Worm (Caenorhabditis elegans): ENCODE results near the gene srj-19.

Gene srj-19

ce11 chrV:2603056-2603455 is 32.5 kb upstream of the srj-19 start, which contains the start of gene F53E10.6:
TSS of gene F53E10.6 (minus strand) at chrV:2603063.
- TF ChIP-seq repo-1 (tag; optimal IDR thresholded peaks at IDR 0.05) = no peak
- peak; percentile 55; the same call in 1 of the 2 replicates for TF ChIP-seq dox-1 (GFP tag; IDR thresholded peaks at IDR 0.05)
- TF ChIP-seq mcd-1 (GFP tag; IDR thresholded peaks at IDR 0.05) = peak; percentile 71
- peak; percentile 38 for TF ChIP-seq F33H1.4 (GFP tag; IDR thresholded peaks at IDR 0.05)
- TF ChIP-seq F57C9.4 (tag; optimal IDR thresholded peaks at IDR 0.05) = no peak
- TF ChIP-seq F55B11.4 (tag; optimal IDR thresholded peaks at IDR 0.05; ENCODE audit: borderline replicate concordance, insufficient read depth) = no peak
- TF ChIP-seq lir-1 (GFP tag; conservative IDR thresholded peaks at IDR 0.05) = 0 out of 2 replicates have a peak, but pooled peaks have one; percentile 24
- peak; percentile 62 for TF ChIP-seq ceh-27 (GFP tag; optimal IDR thresholded peaks at IDR 0.05)
- TF ChIP-seq ceh-58 (GFP tag; IDR thresholded peaks at IDR 0.05) = no peak
- 0 out of 2 replicates have a peak, but pooled peaks have one; percentile 9 for TF ChIP-seq ztf-28 (GFP tag; IDR thresholded peaks at IDR 0.05)
- peak in 1 of 3 experiments; percentile 65 for TF ChIP-seq lin-35 (GFP tag; optimal IDR thresholded peaks at IDR 0.05)
- peak; percentile 2 for TF ChIP-seq F23B12.7 (tag; optimal IDR thresholded peaks at IDR 0.05; ENCODE audit: insufficient read depth)
- TF ChIP-seq D2030.7 (GFP tag; IDR thresholded peaks at IDR 0.05) = 0 out of 2 replicates have a peak, but pooled peaks have one; percentile 23
- TF ChIP-seq unc-130 (GFP tag; optimal IDR thresholded peaks at IDR 0.05) = peak; percentile 37
- TF ChIP-seq Y53F4B.3 (GFP tag; IDR thresholded peaks at IDR 0.05) = no peak
- peak; percentile 34; the same call in 1 of the 2 replicates for TF ChIP-seq rcor-1 (GFP tag; IDR thresholded peaks at IDR 0.05)
- TF ChIP-seq madf-6 (GFP tag; IDR thresholded peaks at IDR 0.05) = peak; percentile 62
- peak; percentile 86 for TF ChIP-seq lin-54 (GFP tag; optimal IDR thresholded peaks at IDR 0.05)
- TF ChIP-seq dpl-1 (GFP tag; optimal IDR thresholded peaks at IDR 0.05) = peak; percentile 69
- TF ChIP-seq lsl-1 (GFP tag; optimal IDR thresholded peaks at IDR 0.05) = peak; percentile 30
- TF ChIP-seq efl-1 (GFP tag; optimal IDR thresholded peaks at IDR 0.05) = peak; percentile 58

ce11 chrV:2601817-2602216 is 31.3 kb upstream of the srj-19 start:
- TF ChIP-seq Y79H2A.3 (GFP tag; conservative IDR thresholded peaks at IDR 0.05) (0 out of 2 replicates have a peak, but pooled peaks have one; percentile 15), ztf-25 (GFP tag; IDR thresholded peaks at IDR 0.05) (peak; percentile 79; the same call in 1 of the 2 replicates), chd-7 (tag; optimal IDR thresholded peaks at IDR 0.05) (peak; percentile 17), ceh-58 (GFP tag; IDR thresholded peaks at IDR 0.05) (no peak), cebp-2 (GFP tag; IDR thresholded peaks at IDR 0.05) (0 out of 2 replicates have a peak, but pooled peaks have one; percentile 54), F52B5.7 (tag; optimal IDR thresholded peaks at IDR 0.05) (no peak), cebp-1 (GFP tag; IDR thresholded peaks at IDR 0.05) (no peak), cebp-1 (tag; optimal IDR thresholded peaks at IDR 0.05) (peak; percentile 4), ceh-79 (tag; optimal IDR thresholded peaks at IDR 0.05) (no peak), nfyb-1 (GFP tag; IDR thresholded peaks at IDR 0.05) (0 out of 2 replicates have a peak, but pooled peaks have one; percentile 42), mcd-1 (GFP tag; IDR thresholded peaks at IDR 0.05) (0 out of 2 replicates have a peak, but pooled peaks have one; percentile 38), nfya-2 (GFP tag; IDR thresholded peaks at IDR 0.05) (no peak), madf-6 (GFP tag; IDR thresholded peaks at IDR 0.05) (peak; percentile 36; the same call in 1 of the 2 replicates)

ce11 chrV:2600543-2600942 is 30.0 kb upstream of the srj-19 start:
- TF ChIP-seq Y53G8AR.9 (GFP tag; conservative IDR thresholded peaks at IDR 0.05) = peak; percentile 88
- peak; percentile 51; the same call in 1 of the 2 replicates for TF ChIP-seq lin-26 (GFP tag; IDR thresholded peaks at IDR 0.05)
- TF ChIP-seq fkh-3 (tag; optimal IDR thresholded peaks at IDR 0.05) = no peak
- peak; percentile 66 for TF ChIP-seq Y67H2A.10 (GFP tag; conservative IDR thresholded peaks at IDR 0.05)
- TF ChIP-seq C17E4.6 (GFP tag; IDR thresholded peaks at IDR 0.05) = peak; percentile 25; the same call in 1 of the 2 replicates
- TF ChIP-seq chd-7 (tag; optimal IDR thresholded peaks at IDR 0.05) = no peak
- TF ChIP-seq F49E8.2 (tag; optimal IDR thresholded peaks at IDR 0.05; ENCODE audit: insufficient read depth) = no peak
- TF ChIP-seq sptf-2 (GFP tag; optimal IDR thresholded peaks at IDR 0.05) = no peak
- no peak for TF ChIP-seq lag-1 (GFP tag; IDR thresholded peaks at IDR 0.05)
- TF ChIP-seq F55B11.4 (tag; optimal IDR thresholded peaks at IDR 0.05; ENCODE audit: borderline replicate concordance, insufficient read depth) = no peak
- TF ChIP-seq ceh-79 (tag; optimal IDR thresholded peaks at IDR 0.05) = no peak
- peak; percentile 78 for TF ChIP-seq athp-1 (tag; optimal IDR thresholded peaks at IDR 0.05)
- TF ChIP-seq C06A6.2 (GFP tag; conservative IDR thresholded peaks at IDR 0.05) = peak; percentile 80
- no peak for TF ChIP-seq ama-1 (optimal IDR thresholded peaks at IDR 0.05)
- TF ChIP-seq ama-1 (GFP tag; optimal IDR thresholded peaks at IDR 0.05) = no peak
- TF ChIP-seq B0336.3 (GFP tag; IDR thresholded peaks at IDR 0.05) = peak; percentile 75
- peak; percentile 88 for TF ChIP-seq K11D2.4 (GFP tag; IDR thresholded peaks at IDR 0.05)
- no peak for TF ChIP-seq B0261.1 (tag; optimal IDR thresholded peaks at IDR 0.05)
- no peak for TF ChIP-seq pha-4 (tag; optimal IDR thresholded peaks at IDR 0.05)
